Fruit fly (Drosophila melanogaster) whole organism, embryonic: ENCODE results near the gene CG14915.
A peak's percentile ranks its signal among the peaks of the same experiment; 100 is the strongest.

Source experiments
- Ada2b ChIP-seq: fragments of 200-800 bp; sonication (Bioruptor generic); IDR thresholded peaks from 2 replicates; pipeline ENCODE4 v1.3.6; 2022; ENCODE audit warnings: missing biosample characterization, missing genetic modification characterization
- CG11398 ChIP-seq: fragments of 200-800 bp; sonication (Bioruptor generic); optimal IDR thresholded peaks from 2 replicates; lab custom pipeline; 2016; ENCODE audit warnings: missing biosample characterization, missing genetic modification characterization
- CG12299 ChIP-seq: fragments of 200-800 bp; sonication (Bioruptor generic); optimal IDR thresholded peaks from 2 replicates; lab custom pipeline; 2018; ENCODE audit warnings: missing biosample characterization, mild to moderate bottlenecking, missing genetic modification characterization
- CG12391 ChIP-seq: fragments of 200-800 bp; sonication (Bioruptor generic); optimal IDR thresholded peaks from 3 replicates; lab custom pipeline; 2018; ENCODE audit warnings: missing biosample characterization, mild to moderate bottlenecking, missing genetic modification characterization, moderate library complexity
- CG12942 ChIP-seq: fragments of 200-800 bp; sonication (Bioruptor generic); optimal IDR thresholded peaks from 3 replicates; lab custom pipeline; 2016; ENCODE audit warnings: missing biosample characterization, missing genetic modification characterization
- CG14860 ChIP-seq: fragments of 200-800 bp; sonication (Bioruptor generic); IDR thresholded peaks from 3 replicates; pipeline ENCODE4 v1.3.6; 2022; ENCODE audit warnings: missing biosample characterization, missing genetic modification characterization; ENCODE audit not compliant: partially characterized antibody
- CG17359 ChIP-seq: fragments of 200-800 bp; sonication (Bioruptor generic); optimal IDR thresholded peaks from 3 replicates; lab custom pipeline; 2018; ENCODE audit warnings: missing biosample characterization, mild to moderate bottlenecking, missing genetic modification characterization, moderate library complexity
- CG1832 ChIP-seq: fragments of 200-800 bp; sonication (Bioruptor generic); optimal IDR thresholded peaks from 2 replicates; lab custom pipeline; 2017; ENCODE audit warnings: missing biosample characterization, mild to moderate bottlenecking, missing genetic modification characterization, inconsistent platforms
- CG32772 ChIP-seq: fragments of 200-800 bp; sonication (Bioruptor generic); IDR thresholded peaks from 2 replicates; pipeline ENCODE4 v1.3.6; 2022; ENCODE audit warnings: missing biosample characterization, missing genetic modification characterization
- CG3407 ChIP-seq: fragments of 200-800 bp; sonication (Bioruptor generic); optimal IDR thresholded peaks from 2 replicates; lab custom pipeline; 2018; ENCODE audit warnings: missing biosample characterization, mild to moderate bottlenecking, missing genetic modification characterization
- CG34224 ChIP-seq: fragments of 200-800 bp; sonication (Bioruptor generic); IDR thresholded peaks from 3 replicates; pipeline ENCODE4 v1.3.6; 2022; ENCODE audit warnings: missing biosample characterization, missing genetic modification characterization; ENCODE audit not compliant: partially characterized antibody
- CG34422 ChIP-seq: fragments of 200-800 bp; sonication (Bioruptor generic); IDR thresholded peaks from 3 replicates; pipeline ENCODE4 v1.3.6; 2022; ENCODE audit warnings: missing biosample characterization, missing genetic modification characterization
- CG6683 ChIP-seq: fragments of 200-800 bp; sonication (Bioruptor generic); optimal IDR thresholded peaks from 2 replicates; lab custom pipeline; 2017; ENCODE audit warnings: missing biosample characterization, mild to moderate bottlenecking, missing genetic modification characterization, missing genetic modification reagents
- CG7745 ChIP-seq: fragments of 200-800 bp; sonication (Bioruptor generic); optimal IDR thresholded peaks from 2 replicates; lab custom pipeline; 2018; ENCODE audit warnings: missing biosample characterization, mild to moderate bottlenecking, missing genetic modification characterization, moderate library complexity
- CG7786 ChIP-seq: fragments of 200-800 bp; sonication (Bioruptor generic); optimal IDR thresholded peaks from 2 replicates; lab custom pipeline; 2016; ENCODE audit warnings: missing biosample characterization, missing genetic modification characterization
- CG7963 ChIP-seq: fragments of 200-800 bp; sonication (Bioruptor generic); IDR thresholded peaks from 3 replicates; pipeline ENCODE4 v1.3.6; 2022; ENCODE audit warnings: missing biosample characterization, missing genetic modification characterization; ENCODE audit not compliant: partially characterized antibody
- CG8765 ChIP-seq: fragments of 200-800 bp; sonication (Bioruptor generic); IDR thresholded peaks from 2 replicates; pipeline ENCODE4 v1.3.6; 2022; ENCODE audit warnings: missing biosample characterization, missing genetic modification characterization
- Camta ChIP-seq: fragments of 200-800 bp; sonication (Bioruptor generic); optimal IDR thresholded peaks from 2 replicates; lab custom pipeline; 2016; ENCODE audit warnings: missing biosample characterization, missing genetic modification characterization
- CoRest ChIP-seq: fragments of 200-800 bp; sonication (Bioruptor generic); optimal IDR thresholded peaks from 3 replicates; lab custom pipeline; 2018; ENCODE audit warnings: missing biosample characterization, mild to moderate bottlenecking, missing genetic modification characterization, moderate library complexity
- D19A ChIP-seq: fragments of 200-800 bp; optimal IDR thresholded peaks from 3 replicates; lab custom pipeline; 2019; ENCODE audit warnings: missing biosample characterization, mild to moderate bottlenecking, missing genetic modification characterization, moderate library complexity
- Dref ChIP-seq: fragments of 200-800 bp; sonication (Bioruptor generic); IDR thresholded peaks from 2 replicates; pipeline ENCODE4 v1.3.6; 2022; ENCODE audit warnings: missing biosample characterization, missing genetic modification characterization
- GATAe ChIP-seq: fragments of 200-800 bp; sonication (Bioruptor generic); conservative IDR thresholded peaks from 2 replicates; pipeline ENCODE4 v1.3.6; 2022; ENCODE audit warnings: missing biosample characterization, missing genetic modification characterization
- Hr3 ChIP-seq: fragments of 200-800 bp; sonication (Bioruptor generic); optimal IDR thresholded peaks from 3 replicates; lab custom pipeline; 2016; ENCODE audit warnings: missing biosample characterization, missing genetic modification characterization
- Med ChIP-seq: fragments of 200-800 bp; sonication (Bioruptor generic); peaks from one replicate; lab custom pipeline; 2016; ENCODE audit warnings: missing biosample characterization, missing genetic modification characterization, mild to moderate bottlenecking, inconsistent platforms, moderate library complexity
- Rfx ChIP-seq: fragments of 200-800 bp; sonication (Bioruptor generic); IDR thresholded peaks from 2 replicates; pipeline ENCODE4 v1.3.6; 2022; ENCODE audit warnings: missing biosample characterization, missing genetic modification characterization
- Taf1 ChIP-seq: fragments of 200-800 bp; sonication (Bioruptor generic); IDR thresholded peaks from 2 replicates; pipeline ENCODE4 v1.3.6; 2022; ENCODE audit warnings: missing biosample characterization, missing genetic modification characterization
- Xrp1 ChIP-seq: fragments of 200-800 bp; sonication (Bioruptor generic); IDR thresholded peaks from 2 replicates; pipeline ENCODE4 v1.3.6; 2022; ENCODE audit warnings: missing biosample characterization, missing genetic modification characterization
- abd-A ChIP-seq: fragments of 200-800 bp; sonication (Bioruptor generic); optimal IDR thresholded peaks from 3 replicates; lab custom pipeline; 2019; ENCODE audit warnings: missing biosample characterization, mild to moderate bottlenecking, missing genetic modification characterization, moderate library complexity
- ara ChIP-seq: fragments of 200-800 bp; sonication (Bioruptor generic); IDR thresholded peaks from 2 replicates; pipeline ENCODE4 v1.3.6; 2022; ENCODE audit warnings: missing biosample characterization, missing genetic modification characterization
- btn ChIP-seq: fragments of 200-800 bp; sonication (Bioruptor generic); optimal IDR thresholded peaks from 2 replicates; lab custom pipeline; 2016; ENCODE audit warnings: missing biosample characterization, missing genetic modification characterization
- chm ChIP-seq: fragments of 200-800 bp; sonication (Bioruptor generic); IDR thresholded peaks from 2 replicates; pipeline ENCODE4 v1.3.6; 2022; ENCODE audit warnings: missing biosample characterization, missing genetic modification characterization
- croc ChIP-seq: fragments of 200-800 bp; sonication (Bioruptor generic); conservative IDR thresholded peaks from 3 replicates; pipeline ENCODE4 v1.3.6; 2022; ENCODE audit warnings: missing biosample characterization, missing genetic modification characterization
- crol ChIP-seq: fragments of 200-800 bp; sonication (Bioruptor generic); IDR thresholded peaks from 2 replicates; pipeline ENCODE4 v1.3.6; 2022; ENCODE audit warnings: missing biosample characterization, missing genetic modification characterization
- dmrt11E ChIP-seq: fragments of 200-800 bp; sonication (Bioruptor generic); optimal IDR thresholded peaks from 3 replicates; lab custom pipeline; 2018; ENCODE audit warnings: missing biosample characterization, mild to moderate bottlenecking, missing genetic modification characterization, moderate library complexity
- gem ChIP-seq: fragments of 200-800 bp; sonication (Bioruptor generic); optimal IDR thresholded peaks from 2 replicates; lab custom pipeline; 2019; ENCODE audit warnings: missing biosample characterization, mild to moderate bottlenecking, missing genetic modification characterization, moderate library complexity
- grn ChIP-seq: fragments of 200-800 bp; sonication (Bioruptor generic); optimal IDR thresholded peaks from 3 replicates; lab custom pipeline; 2017; ENCODE audit warnings: missing biosample characterization, missing genetic modification characterization
- gt ChIP-seq: fragments of 200-800 bp; sonication (Bioruptor generic); IDR thresholded peaks from 2 replicates; pipeline ENCODE4 v1.3.6; 2022; ENCODE audit warnings: missing biosample characterization, missing genetic modification characterization
- hkb ChIP-seq, 2 experiments: fragments of 200-800 bp in 1 of 2; fragments of >200 bp in 1 of 2; sonication (Bioruptor generic) in 1 of 2; IDR thresholded peaks in 1 of 2; optimal IDR thresholded peaks in 1 of 2; 2 replicates each; pipeline versions ENCODE4 v1.3.6 to Lab custom; 2017 to 2022; ENCODE audit warnings: missing biosample characterization in 1 of 2, missing genetic modification characterization in 1 of 2
- kay ChIP-seq: fragments of 200-800 bp; sonication (Bioruptor generic); optimal IDR thresholded peaks from 2 replicates; lab custom pipeline; 2016; ENCODE audit warnings: missing biosample characterization, missing genetic modification characterization
- knrl ChIP-seq: fragments of 200-800 bp; sonication (Bioruptor generic); IDR thresholded peaks from 3 replicates; pipeline ENCODE4 v1.3.6; 2022; ENCODE audit warnings: missing biosample characterization, missing genetic modification characterization; ENCODE audit not compliant: partially characterized antibody
- nau ChIP-seq: fragments of 200-800 bp; sonication (Bioruptor generic); optimal IDR thresholded peaks from 3 replicates; lab custom pipeline; 2017; ENCODE audit warnings: missing biosample characterization, mild to moderate bottlenecking, missing genetic modification characterization, missing genetic modification reagents
- otp ChIP-seq: fragments of 200-800 bp; sonication (Bioruptor generic); IDR thresholded peaks from 3 replicates; pipeline ENCODE4, ENCODE4 v1.3.6; 2022; ENCODE audit warnings: missing biosample characterization, missing genetic modification characterization
- prd ChIP-seq, 3 experiments: fragments of >200 bp in 2 of 3; fragments of 200-800 bp in 1 of 3; sonication (Bioruptor generic) in 1 of 3; optimal IDR thresholded peaks in 2 of 3; IDR thresholded peaks in 1 of 3; 2 replicates in 2 of 3; 3 replicates in 1 of 3; pipeline versions ENCODE4 v1.3.6 to Lab custom; 2017 to 2022; ENCODE audit warnings: missing biosample characterization in 1 of 3, missing genetic modification characterization in 1 of 3
- row ChIP-seq: fragments of 200-800 bp; sonication (Bioruptor generic); IDR thresholded peaks from 3 replicates; pipeline ENCODE4 v1.3.6; 2022; ENCODE audit warnings: missing biosample characterization, missing genetic modification characterization
- sd ChIP-seq: fragments of 200-800 bp; sonication (Bioruptor generic); optimal IDR thresholded peaks from 3 replicates; lab custom pipeline; 2018; ENCODE audit warnings: missing biosample characterization, mild to moderate bottlenecking, missing genetic modification characterization, moderate library complexity
- sim ChIP-seq: fragments of 200-800 bp; sonication (Bioruptor generic); IDR thresholded peaks from 2 replicates; pipeline ENCODE4 v1.3.6; 2022; ENCODE audit warnings: missing biosample characterization, missing genetic modification characterization
- stwl ChIP-seq: fragments of 200-800 bp; sonication (Bioruptor generic); optimal IDR thresholded peaks from 3 replicates; lab custom pipeline; 2018; ENCODE audit warnings: missing biosample characterization, mild to moderate bottlenecking, missing genetic modification characterization, moderate library complexity
- tll ChIP-seq, 2 experiments: fragments of 200-800 bp in 1 of 2; fragments of >200 bp in 1 of 2; sonication (Bioruptor generic) in 1 of 2; optimal IDR thresholded peaks; 2 replicates each; lab custom pipeline; 2017 to 2019; ENCODE audit warnings: missing biosample characterization in 2 of 2, missing genetic modification characterization in 2 of 2, mild to moderate bottlenecking in 1 of 2, moderate library complexity in 1 of 2
- zen2 ChIP-seq: fragments of 200-800 bp; sonication (Bioruptor generic); IDR thresholded peaks from 3 replicates; pipeline ENCODE4 v1.3.6; 2022; ENCODE audit warnings: missing biosample characterization, missing genetic modification characterization; ENCODE audit not compliant: partially characterized antibody

The CG14915 gene

dm6 chr2L:11066887-11067459 is 3.9 kb upstream of the CG14915 start, which contains the start of gene Samuel (continued):
- TF ChIP-seq prd (optimal IDR thresholded peaks at IDR 0.05; lab: Kevin White, UChicago), result no peak
- TF ChIP-seq prd (GFP tag; IDR thresholded peaks at IDR 0.05; lab: Robert Waterston, UW), result no peak
- peak; percentile 27; the same call in 1 of the 2 replicates for TF ChIP-seq chm (GFP tag; lab: Robert Waterston, UW)
- no peak for TF ChIP-seq CG6683 (GFP tag; lab: Kevin White, UChicago)
- TF ChIP-seq Xrp1 (GFP tag; lab: Robert Waterston, UW), result 0 out of 2 replicates have a peak, but pooled peaks have one; percentile 24
- no peak for TF ChIP-seq CG34422 (GFP tag; lab: Robert Waterston, UW)
- no peak for TF ChIP-seq CG12299 (tag; lab: Kevin White, UChicago)
- no peak for TF ChIP-seq dmrt11E (tag; lab: Kevin White, UChicago)
- TF ChIP-seq CG7963 (GFP tag; lab: Robert Waterston, UW), result 0 out of 3 replicates have a peak, but pooled peaks have one; percentile 20
- no peak for TF ChIP-seq CoRest (tag; lab: Kevin White, UChicago)
- TF ChIP-seq CG11398 (GFP tag; lab: Kevin White, UChicago), result no peak
- peak; percentile 34; the same call in 1 of the 3 replicates for TF ChIP-seq zen2
- TF ChIP-seq btn, result no peak
- peak; percentile 20 for TF ChIP-seq D19A (tag; lab: Kevin White, UChicago)
- TF ChIP-seq Camta (GFP tag; lab: Kevin White, UChicago), result no peak
- peak; percentile 25 for TF ChIP-seq gem (tag; lab: Kevin White, UChicago)
- TF ChIP-seq Hr3 (GFP tag; lab: Kevin White, UChicago), result no peak
- TF ChIP-seq Taf1 (GFP tag; lab: Robert Waterston, UW), result no peak
- TF ChIP-seq CG8765 (GFP tag; lab: Robert Waterston, UW), result no peak
- TF ChIP-seq CG17359 (tag; lab: Kevin White, UChicago), result no peak
- TF ChIP-seq CG34224, result no peak
- no peak for TF ChIP-seq nau (GFP tag; lab: Kevin White, UChicago)
- TF ChIP-seq sim (GFP tag; lab: Robert Waterston, UW), result no peak
- peak; percentile 42 for TF ChIP-seq sd
- TF ChIP-seq otp (GFP tag; lab: Robert Waterston, UW), result no peak
- no peak for TF ChIP-seq GATAe (GFP tag; lab: Robert Waterston, UW)
- no peak for TF ChIP-seq hkb (optimal IDR thresholded peaks at IDR 0.05; lab: Kevin White, UChicago)
- 0 out of 2 replicates have a peak, but pooled peaks have one; percentile 58 for TF ChIP-seq hkb (GFP tag; IDR thresholded peaks at IDR 0.05; lab: Robert Waterston, UW)
- no peak for TF ChIP-seq abd-A (tag; lab: Kevin White, UChicago)
- TF ChIP-seq crol (GFP tag; lab: Robert Waterston, UW), result no peak
- no peak for TF ChIP-seq CG7786 (GFP tag; lab: Kevin White, UChicago)
- no peak for TF ChIP-seq Dref (GFP tag; lab: Robert Waterston, UW)
- TF ChIP-seq gt, result no peak
- TF ChIP-seq stwl (tag; lab: Kevin White, UChicago), result no peak
- no peak for TF ChIP-seq Ada2b (GFP tag; lab: Robert Waterston, UW)
- no peak for TF ChIP-seq CG1832 (GFP tag; lab: Kevin White, UChicago)
- TF ChIP-seq ara (GFP tag; lab: Robert Waterston, UW), result no peak
- no peak for TF ChIP-seq row (GFP tag; lab: Robert Waterston, UW)
- peak; percentile 72 for TF ChIP-seq Med
- TF ChIP-seq CG12942, result no peak
- no peak for TF ChIP-seq knrl (GFP tag; lab: Robert Waterston, UW)
- TF ChIP-seq CG12391, result no peak
- no peak for TF ChIP-seq CG7745 (tag; lab: Kevin White, UChicago)
- TF ChIP-seq Rfx (GFP tag; lab: Robert Waterston, UW), result no peak
- no peak for TF ChIP-seq croc
- no peak for TF ChIP-seq tll (GFP tag; optimal IDR thresholded peaks at IDR 0.05; lab: Kevin White, UChicago)
- no peak for TF ChIP-seq CG3407 (GFP tag; lab: Kevin White, UChicago)
- TF ChIP-seq kay (GFP tag; lab: Kevin White, UChicago), result no peak
- TF ChIP-seq CG32772 (GFP tag; lab: Robert Waterston, UW), result no peak
- peak; percentile 96 for TF ChIP-seq grn
- no peak for TF ChIP-seq CG14860 (GFP tag; lab: Robert Waterston, UW)
